Fruit fly (Drosophila melanogaster) whole organism, embryonic: Measurements from ENCODE around the gene CG3815.

Experiments
- ATbp ChIP-seq: fragments of 200-800 bp; sonication (Bioruptor generic); optimal IDR thresholded peaks from 2 replicates; lab custom pipeline; 2017; ENCODE audit warnings: missing biosample characterization, mild to moderate bottlenecking, missing genetic modification characterization, missing genetic modification reagents
- C15 ChIP-seq: fragments of 200-800 bp; sonication (Bioruptor generic); IDR thresholded peaks from 3 replicates; pipeline ENCODE4 v1.3.6; 2022; ENCODE audit warnings: missing biosample characterization, missing genetic modification characterization
- CG12391 ChIP-seq: fragments of 200-800 bp; sonication (Bioruptor generic); optimal IDR thresholded peaks from 3 replicates; lab custom pipeline; 2018; ENCODE audit warnings: missing biosample characterization, mild to moderate bottlenecking, missing genetic modification characterization, moderate library complexity
- CG15601 ChIP-seq: fragments of 200-800 bp; sonication (Bioruptor generic); optimal IDR thresholded peaks from 3 replicates; lab custom pipeline; 2019; ENCODE audit warnings: missing biosample characterization, mild to moderate bottlenecking, missing genetic modification characterization, moderate library complexity
- CG17802 ChIP-seq: fragments of 200-800 bp; sonication (Bioruptor generic); optimal IDR thresholded peaks from 2 replicates; lab custom pipeline; 2018; ENCODE audit warnings: missing biosample characterization, mild to moderate bottlenecking, missing genetic modification characterization, moderate library complexity
- CG18262 ChIP-seq: fragments of 200-800 bp; optimal IDR thresholded peaks from 3 replicates; lab custom pipeline; 2019; ENCODE audit warnings: missing biosample characterization, mild to moderate bottlenecking, missing genetic modification characterization, moderate library complexity
- CG30431 ChIP-seq: fragments of 200-800 bp; sonication (Bioruptor generic); optimal IDR thresholded peaks from 2 replicates; lab custom pipeline; 2017; ENCODE audit warnings: missing biosample characterization, missing genetic modification characterization
- CG3281 ChIP-seq: fragments of 200-800 bp; sonication (Bioruptor generic); optimal IDR thresholded peaks from 3 replicates; lab custom pipeline; 2017; ENCODE audit warnings: missing biosample characterization, mild to moderate bottlenecking, missing genetic modification characterization
- CG33213 ChIP-seq: fragments of 200-800 bp; sonication (Bioruptor generic); optimal IDR thresholded peaks from 3 replicates; lab custom pipeline; 2016; ENCODE audit warnings: missing biosample characterization, missing genetic modification characterization
- CG4424 ChIP-seq: fragments of 200-800 bp; sonication (Bioruptor generic); optimal IDR thresholded peaks from 3 replicates; lab custom pipeline; 2016; ENCODE audit warnings: missing biosample characterization, missing genetic modification characterization
- CG6254 ChIP-seq: fragments of 200-800 bp; sonication (Bioruptor generic); optimal IDR thresholded peaks from 3 replicates; lab custom pipeline; 2017; ENCODE audit warnings: mild to moderate bottlenecking, missing biosample characterization, missing genetic modification reagents, missing genetic modification characterization
- CG6654 ChIP-seq: fragments of 200-800 bp; sonication (Bioruptor generic); optimal IDR thresholded peaks from 2 replicates; lab custom pipeline; 2017; ENCODE audit warnings: missing biosample characterization, mild to moderate bottlenecking, missing genetic modification characterization
- CG6854 ChIP-seq: fragments of 200-800 bp; sonication (Bioruptor generic); optimal IDR thresholded peaks from 3 replicates; lab custom pipeline; 2017; ENCODE audit warnings: missing biosample characterization, mild to moderate bottlenecking, missing genetic modification characterization
- CG7745 ChIP-seq: fragments of 200-800 bp; sonication (Bioruptor generic); optimal IDR thresholded peaks from 2 replicates; lab custom pipeline; 2018; ENCODE audit warnings: missing biosample characterization, mild to moderate bottlenecking, missing genetic modification characterization, moderate library complexity
- CG8359 ChIP-seq: fragments of 200-800 bp; sonication (Bioruptor generic); optimal IDR thresholded peaks from 2 replicates; lab custom pipeline; 2017; ENCODE audit warnings: missing biosample characterization, mild to moderate bottlenecking, missing genetic modification characterization, borderline replicate concordance
- CG9215 ChIP-seq: fragments of 200-800 bp; sonication (Bioruptor generic); IDR thresholded peaks from 2 replicates; pipeline ENCODE4 v1.3.6; 2022; ENCODE audit warnings: missing biosample characterization, missing genetic modification characterization
- Dip3 ChIP-seq: fragments of 200-800 bp; sonication (Bioruptor generic); optimal IDR thresholded peaks from 3 replicates; lab custom pipeline; 2016; ENCODE audit warnings: missing biosample characterization, missing genetic modification characterization
- Dref ChIP-seq: fragments of 200-800 bp; sonication (Bioruptor generic); IDR thresholded peaks from 2 replicates; pipeline ENCODE4 v1.3.6; 2022; ENCODE audit warnings: missing biosample characterization, missing genetic modification characterization
- Eip74EF ChIP-seq, 2 experiments: fragments of 200-800 bp in 1 of 2; fragments of >200 bp in 1 of 2; sonication (Bioruptor generic) in 1 of 2; optimal IDR thresholded peaks; 2 replicates each; lab custom pipeline; 2017 to 2019; ENCODE audit warnings: missing biosample characterization in 2 of 2, missing genetic modification characterization in 2 of 2, mild to moderate bottlenecking in 1 of 2, moderate library complexity in 1 of 2
- Ets65A ChIP-seq: fragments of 200-800 bp; sonication (Bioruptor generic); peaks from one replicate; lab custom pipeline; 2016; ENCODE audit warnings: missing biosample characterization, missing genetic modification characterization
- HLH3B ChIP-seq: fragments of 200-800 bp; sonication (Bioruptor generic); IDR thresholded peaks from 2 replicates; pipeline ENCODE4 v1.3.6; 2022; ENCODE audit warnings: missing biosample characterization, missing genetic modification characterization
- Hr78 ChIP-seq, 2 experiments: fragments of 200-800 bp in 1 of 2; fragments of >200 bp in 1 of 2; sonication (Bioruptor generic) in 1 of 2; optimal IDR thresholded peaks; 2 replicates each; lab custom pipeline; 2017 to 2019; ENCODE audit warnings: missing biosample characterization in 2 of 2, missing genetic modification characterization in 2 of 2, mild to moderate bottlenecking in 1 of 2, moderate library complexity in 1 of 2
- Mes4 ChIP-seq: fragments of 200-800 bp; sonication (Bioruptor generic); optimal IDR thresholded peaks from 2 replicates; lab custom pipeline; 2016; ENCODE audit warnings: missing biosample characterization, missing genetic modification characterization
- PHDP ChIP-seq: fragments of 200-800 bp; sonication (Bioruptor generic); optimal IDR thresholded peaks from 3 replicates; lab custom pipeline; 2018; ENCODE audit warnings: missing biosample characterization, mild to moderate bottlenecking, missing genetic modification characterization, moderate library complexity
- Poxn ChIP-seq: fragments of 200-800 bp; sonication (Bioruptor generic); IDR thresholded peaks from 2 replicates; pipeline ENCODE4 v1.3.6; 2022; ENCODE audit warnings: missing biosample characterization, missing genetic modification characterization
- Sry-β ChIP-seq: fragments of 200-800 bp; sonication (Bioruptor generic); optimal IDR thresholded peaks from 2 replicates; lab custom pipeline; 2018; ENCODE audit warnings: missing biosample characterization, mild to moderate bottlenecking, missing genetic modification characterization, moderate library complexity
- Vsx1 ChIP-seq: fragments of 200-800 bp; sonication (Bioruptor generic); optimal IDR thresholded peaks from 2 replicates; lab custom pipeline; 2017; ENCODE audit warnings: missing biosample characterization, mild to moderate bottlenecking, missing genetic modification characterization, missing genetic modification reagents
- br ChIP-seq: fragments of >200 bp; optimal IDR thresholded peaks from 2 replicates; lab custom pipeline; 2017
- bsh ChIP-seq, 2 experiments: fragments of 200-800 bp; sonication (Bioruptor generic); optimal IDR thresholded peaks; 2 replicates each; lab custom pipeline; 2017 to 2018; ENCODE audit warnings: mild to moderate bottlenecking in 2 of 2, missing biosample characterization in 2 of 2, missing genetic modification characterization in 2 of 2, moderate library complexity in 1 of 2
- cas ChIP-seq: fragments of 200-800 bp; sonication (Bioruptor generic); IDR thresholded peaks from 2 replicates; pipeline ENCODE4 v1.3.6; 2022; ENCODE audit warnings: missing biosample characterization, missing genetic modification characterization
- chinmo ChIP-seq: fragments of 200-800 bp; sonication (Bioruptor generic); IDR thresholded peaks from 4 replicates; pipeline ENCODE4 v1.3.6; 2022; ENCODE audit warnings: missing biosample characterization, missing genetic modification characterization; ENCODE audit not compliant: partially characterized antibody
- dimm ChIP-seq: fragments of 200-800 bp; sonication (Bioruptor generic); IDR thresholded peaks from 2 replicates; pipeline ENCODE4 v1.3.6; 2022; ENCODE audit warnings: missing biosample characterization, missing genetic modification characterization
- dmrt11E ChIP-seq: fragments of 200-800 bp; sonication (Bioruptor generic); optimal IDR thresholded peaks from 3 replicates; lab custom pipeline; 2018; ENCODE audit warnings: missing biosample characterization, mild to moderate bottlenecking, missing genetic modification characterization, moderate library complexity
- exex ChIP-seq: fragments of 200-800 bp; sonication (Bioruptor generic); optimal IDR thresholded peaks from 4 replicates; lab custom pipeline; 2018; ENCODE audit warnings: missing biosample characterization, mild to moderate bottlenecking, missing genetic modification characterization, moderate library complexity
- gem ChIP-seq: fragments of 200-800 bp; sonication (Bioruptor generic); optimal IDR thresholded peaks from 2 replicates; lab custom pipeline; 2019; ENCODE audit warnings: missing biosample characterization, mild to moderate bottlenecking, missing genetic modification characterization, moderate library complexity
- hkb ChIP-seq, 2 experiments: fragments of 200-800 bp in 1 of 2; fragments of >200 bp in 1 of 2; sonication (Bioruptor generic) in 1 of 2; IDR thresholded peaks in 1 of 2; optimal IDR thresholded peaks in 1 of 2; 2 replicates each; pipeline versions ENCODE4 v1.3.6 to Lab custom; 2017 to 2022; ENCODE audit warnings: missing biosample characterization in 1 of 2, missing genetic modification characterization in 1 of 2
- insv ChIP-seq, 2 experiments: fragments of 200-800 bp; sonication (Bioruptor generic); optimal IDR thresholded peaks; 3 replicates each; lab custom pipeline; 2016 to 2018; ENCODE audit warnings: missing biosample characterization in 2 of 2, missing genetic modification characterization in 2 of 2
- jumu ChIP-seq: fragments of 200-800 bp; sonication (Bioruptor generic); optimal IDR thresholded peaks from 3 replicates; lab custom pipeline; 2016; ENCODE audit warnings: missing biosample characterization, missing genetic modification characterization
- nom ChIP-seq: fragments of 200-800 bp; sonication (Bioruptor generic); optimal IDR thresholded peaks from 2 replicates; lab custom pipeline; 2017; ENCODE audit warnings: missing biosample characterization, missing genetic modification characterization, mild to moderate bottlenecking, moderate library complexity, missing genetic modification reagents
- pnt ChIP-seq: fragments of 200-800 bp; sonication (Bioruptor generic); optimal IDR thresholded peaks from 3 replicates; lab custom pipeline; 2016; ENCODE audit warnings: missing biosample characterization, missing genetic modification characterization
- prd ChIP-seq, 3 experiments: fragments of >200 bp in 2 of 3; fragments of 200-800 bp in 1 of 3; sonication (Bioruptor generic) in 1 of 3; optimal IDR thresholded peaks in 2 of 3; IDR thresholded peaks in 1 of 3; 2 replicates in 2 of 3; 3 replicates in 1 of 3; pipeline versions ENCODE4 v1.3.6 to Lab custom; 2017 to 2022; ENCODE audit warnings: missing biosample characterization in 1 of 3, missing genetic modification characterization in 1 of 3
- sens ChIP-seq: fragments of 200-800 bp; sonication (Bioruptor generic); peaks from one replicate; lab custom pipeline; 2016; ENCODE audit warnings: missing biosample characterization, missing genetic modification characterization
- seq ChIP-seq: fragments of 200-800 bp; sonication (Bioruptor generic); IDR thresholded peaks from 2 replicates; pipeline ENCODE4 v1.3.6; 2022; ENCODE audit warnings: missing biosample characterization, missing genetic modification characterization
- sima ChIP-seq: fragments of 200-800 bp; sonication (Bioruptor generic); optimal IDR thresholded peaks from 2 replicates; lab custom pipeline; 2016; ENCODE audit warnings: missing biosample characterization, missing genetic modification characterization
- slou ChIP-seq: fragments of 200-800 bp; sonication (Bioruptor generic); optimal IDR thresholded peaks from 3 replicates; lab custom pipeline; 2016; ENCODE audit warnings: missing biosample characterization, missing genetic modification characterization
- tin ChIP-seq: fragments of 200-800 bp; sonication (Bioruptor generic); optimal IDR thresholded peaks from 3 replicates; lab custom pipeline; 2016; ENCODE audit warnings: missing biosample characterization, missing genetic modification characterization
- tx ChIP-seq: fragments of 200-800 bp; sonication (Bioruptor generic); optimal IDR thresholded peaks from 2 replicates; lab custom pipeline; 2016; ENCODE audit warnings: missing biosample characterization, missing genetic modification characterization
- unc-4 ChIP-seq: fragments of 200-800 bp; sonication (Bioruptor generic); IDR thresholded peaks from 2 replicates; pipeline ENCODE4 v1.3.6; 2022; ENCODE audit warnings: missing biosample characterization, missing genetic modification characterization; ENCODE audit not compliant: partially characterized antibody
- z ChIP-seq: fragments of 200-800 bp; sonication (Bioruptor generic); IDR thresholded peaks from 3 replicates; pipeline ENCODE4 v1.3.6; 2022; ENCODE audit warnings: missing biosample characterization, missing genetic modification characterization

CG3815 gene

DNA sequence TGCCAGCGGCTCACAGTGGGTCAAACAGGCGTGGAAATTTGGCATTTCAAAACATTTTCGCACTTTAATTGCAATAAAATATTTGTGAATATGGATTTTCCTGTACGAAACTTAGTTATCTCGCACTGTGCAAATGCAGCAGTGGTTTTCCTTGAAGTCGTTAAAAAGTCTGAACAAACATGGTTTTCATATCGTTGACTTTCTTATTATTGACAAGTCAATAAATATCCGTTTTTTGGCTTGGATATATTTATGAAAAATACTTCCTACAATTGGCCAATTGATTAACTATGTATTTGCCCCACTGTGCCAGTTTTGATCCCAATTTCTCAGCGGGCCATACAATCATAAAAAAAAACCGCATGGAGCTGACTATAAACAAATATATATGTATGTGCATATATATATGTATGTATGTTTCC lies 29.7 kb upstream of the CG3815 start (continued):
- TF ChIP-seq jumu (GFP tag; lab: Kevin White, UChicago) (peak; percentile 96), CG12391 (peak; percentile 96), CG30431 (GFP tag; lab: Kevin White, UChicago) (peak; percentile 94), dmrt11E (tag; lab: Kevin White, UChicago) (peak; percentile 90), C15 (GFP tag; lab: Robert Waterston, UW) (peak; percentile 82), CG15601 (peak; percentile 93), tin (peak; percentile 95), br (lab: Kevin White, UChicago) (no peak), sima (GFP tag; lab: Kevin White, UChicago) (peak; percentile 81), CG3281 (GFP tag; lab: Kevin White, UChicago) (peak; percentile 95), prd (optimal IDR thresholded peaks at IDR 0.05; lab: Kevin White, UChicago) (no peak), prd (GFP tag; IDR thresholded peaks at IDR 0.05; lab: Robert Waterston, UW) (peak; percentile 94), slou (GFP tag; lab: Kevin White, UChicago) (peak; percentile 85), hkb (optimal IDR thresholded peaks at IDR 0.05; lab: Kevin White, UChicago) (no peak), hkb (GFP tag; IDR thresholded peaks at IDR 0.05; lab: Robert Waterston, UW) (peak; percentile 97), seq (GFP tag; lab: Robert Waterston, UW) (peak; percentile 97), CG8359 (GFP tag; lab: Kevin White, UChicago) (peak; percentile 87), CG18262 (tag; lab: Kevin White, UChicago) (peak; percentile 98), bsh (GFP tag; optimal IDR thresholded peaks at IDR 0.05; lab: Kevin White, UChicago) (peak; percentile 91 to 96), gem (peak; percentile 98), CG33213 (GFP tag; lab: Kevin White, UChicago) (peak; percentile 92), CG4424 (GFP tag; lab: Kevin White, UChicago) (peak; percentile 96), z (GFP tag; lab: Robert Waterston, UW) (peak; percentile 69; the same call in 2 of the 3 replicates), insv (GFP tag; optimal IDR thresholded peaks at IDR 0.05; lab: Kevin White, UChicago) (peak; percentile 17 to 67), pnt (GFP tag; lab: Kevin White, UChicago) (peak; percentile 97), sens (GFP tag; lab: Kevin White, UChicago) (peak; percentile 100), cas (GFP tag; lab: Robert Waterston, UW) (peak; percentile 90), dimm (GFP tag; lab: Robert Waterston, UW) (peak; percentile 91), chinmo (GFP tag; lab: Robert Waterston, UW) (no peak), CG6254 (peak; percentile 89), unc-4 (no peak), CG7745 (no peak), tx (peak; percentile 94), PHDP (tag; lab: Kevin White, UChicago) (peak; percentile 96), Eip74EF (GFP tag; optimal IDR thresholded peaks at IDR 0.05; lab: Kevin White, UChicago) (peak in 1 of 2 experiments; percentile 97), CG17802 (tag; lab: Kevin White, UChicago) (peak; percentile 80), CG9215 (GFP tag; lab: Robert Waterston, UW) (peak; percentile 88), exex (tag; lab: Kevin White, UChicago) (peak; percentile 67), Poxn (GFP tag; lab: Robert Waterston, UW) (no peak), Dip3 (GFP tag; lab: Kevin White, UChicago) (peak; percentile 94), Dref (0 out of 2 replicates have a peak, but pooled peaks have one; percentile 23), CG6654 (GFP tag; lab: Kevin White, UChicago) (peak; percentile 86), Vsx1 (GFP tag; lab: Kevin White, UChicago) (peak; percentile 97), Hr78 (GFP tag; optimal IDR thresholded peaks at IDR 0.05; lab: Kevin White, UChicago) (peak in 1 of 2 experiments; percentile 89), Sry-β (GFP tag; lab: Kevin White, UChicago) (peak; percentile 62), nom (peak; percentile 54), CG6854 (GFP tag; lab: Kevin White, UChicago) (peak; percentile 92), HLH3B (peak; percentile 94), ATbp (GFP tag; lab: Kevin White, UChicago) (peak; percentile 96), Ets65A (GFP tag; lab: Kevin White, UChicago) (peak; percentile 99), Mes4 (GFP tag; lab: Kevin White, UChicago) (peak; percentile 96)
